Worm (Caenorhabditis elegans) whole organism, mixed stage, embryonic: Measurements from ENCODE around the gene tin-10.

Experiments
- M03D4.4 ChIP-seq: sonication (generic microtip); optimal IDR thresholded peaks from 2 replicates; lab custom pipeline; 2017; ENCODE audit warnings: mild to moderate bottlenecking, missing genetic modification characterization, missing compliant biosample characterization
- blmp-1 ChIP-seq: fragments of 150-350 bp; optimal IDR thresholded peaks from 2 replicates; lab custom pipeline; 2014; ENCODE audit warnings: missing biosample characterization, missing genetic modification characterization
- ceh-39 ChIP-seq: fragments of 150-350 bp; optimal IDR thresholded peaks from 2 replicates; lab custom pipeline; 2014; ENCODE audit warnings: missing biosample characterization, missing genetic modification characterization
- ceh-43 ChIP-seq: fragments of 200-800 bp; sonication (Bioruptor generic); optimal IDR thresholded peaks from 2 replicates; lab custom pipeline; 2018; ENCODE audit warnings: mild to moderate bottlenecking, missing genetic modification characterization, moderate library complexity, missing compliant biosample characterization
- ceh-83 ChIP-seq: fragments of 200-800 bp; sonication (Bioruptor generic); optimal IDR thresholded peaks from 2 replicates; lab custom pipeline; 2018; ENCODE audit warnings: mild to moderate bottlenecking, missing genetic modification characterization, missing compliant biosample characterization
- ces-1 ChIP-seq: fragments of 150-350 bp; optimal IDR thresholded peaks from 2 replicates; lab custom pipeline; 2014; ENCODE audit warnings: missing biosample characterization, missing genetic modification reagents, missing genetic modification characterization
- cnd-1 ChIP-seq: fragments of 200-800 bp; sonication (Bioruptor generic); optimal IDR thresholded peaks from 2 replicates; lab custom pipeline; 2018; ENCODE audit warnings: mild to moderate bottlenecking, missing genetic modification characterization, missing compliant biosample characterization
- drap-1 ChIP-seq: fragments of 200-800 bp; sonication (Bioruptor generic); optimal IDR thresholded peaks from 3 replicates; lab custom pipeline; 2018; ENCODE audit warnings: mild to moderate bottlenecking, missing genetic modification characterization, missing compliant biosample characterization
- elt-1 ChIP-seq: sonication (generic microtip); optimal IDR thresholded peaks from 2 replicates; lab custom pipeline; 2017; ENCODE audit warnings: missing genetic modification characterization, mild to moderate bottlenecking, missing compliant biosample characterization, antibody characterized with exemption, moderate library complexity, borderline replicate concordance; ENCODE audit not compliant: insufficient read depth
- elt-3 ChIP-seq: fragments of 150-350 bp; optimal IDR thresholded peaks from 2 replicates; lab custom pipeline; 2014; ENCODE audit warnings: missing biosample characterization, missing genetic modification characterization
- flh-1 ChIP-seq: fragments of 200-800 bp; sonication (Bioruptor generic); optimal IDR thresholded peaks from 2 replicates; lab custom pipeline; 2018; ENCODE audit warnings: mild to moderate bottlenecking, missing genetic modification characterization, moderate library complexity, missing compliant biosample characterization
- ham-2 ChIP-seq: fragments of 200-800 bp; sonication (Bioruptor generic); optimal IDR thresholded peaks from 2 replicates; lab custom pipeline; 2018; ENCODE audit warnings: mild to moderate bottlenecking, missing genetic modification characterization, missing compliant biosample characterization
- hlh-1 ChIP-seq: fragments of 150-350 bp; optimal IDR thresholded peaks from 2 replicates; lab custom pipeline; 2014; ENCODE audit warnings: missing biosample characterization, missing genetic modification reagents, missing genetic modification characterization
- lin-13 ChIP-seq: fragments of 150-350 bp; optimal IDR thresholded peaks from 2 replicates; lab custom pipeline; 2014; ENCODE audit warnings: missing biosample characterization, missing genetic modification characterization
- lin-32 ChIP-seq: fragments of 200-800 bp; sonication (Bioruptor generic); optimal IDR thresholded peaks from 2 replicates; lab custom pipeline; 2018; ENCODE audit warnings: mild to moderate bottlenecking, missing genetic modification characterization, missing compliant biosample characterization
- lsy-2 ChIP-seq: fragments of 150-350 bp; optimal IDR thresholded peaks from 2 replicates; lab custom pipeline; 2014; ENCODE audit warnings: missing biosample characterization, missing genetic modification characterization
- mab-5 ChIP-seq: fragments of 150-350 bp; optimal IDR thresholded peaks from 2 replicates; lab custom pipeline; 2014; ENCODE audit warnings: missing biosample characterization, missing genetic modification characterization
- mep-1 ChIP-seq: fragments of 150-350 bp; optimal IDR thresholded peaks from 2 replicates; lab custom pipeline; 2017; ENCODE audit warnings: missing biosample characterization, missing genetic modification reagents, missing genetic modification characterization, inconsistent platforms
- mls-2 ChIP-seq: sonication (generic microtip); optimal IDR thresholded peaks from 2 replicates; lab custom pipeline; 2016; ENCODE audit warnings: mild to moderate bottlenecking, missing genetic modification characterization, moderate library complexity, missing compliant biosample characterization
- nhr-2 ChIP-seq: fragments of 150-350 bp; optimal IDR thresholded peaks from 2 replicates; lab custom pipeline; 2014; ENCODE audit warnings: missing biosample characterization, missing genetic modification characterization
- nhr-237 ChIP-seq: fragments of 150-350 bp; optimal IDR thresholded peaks from 2 replicates; lab custom pipeline; 2014; ENCODE audit warnings: missing biosample characterization, missing genetic modification characterization
- nhr-28 ChIP-seq: fragments of 150-350 bp; optimal IDR thresholded peaks from 2 replicates; lab custom pipeline; 2014; ENCODE audit warnings: missing biosample characterization, missing genetic modification characterization
- nhr-76 ChIP-seq: sonication (generic microtip); optimal IDR thresholded peaks from 2 replicates; lab custom pipeline; 2017; ENCODE audit warnings: missing biosample characterization, missing genetic modification characterization
- pha-4 ChIP-seq: fragments of 150-350 bp; optimal IDR thresholded peaks from 2 replicates; lab custom pipeline; 2018; ENCODE audit warnings: missing biosample characterization, missing genetic modification reagents, missing genetic modification characterization
- sem-2 ChIP-seq: fragments of 200-800 bp; sonication (Bioruptor generic); optimal IDR thresholded peaks from 2 replicates; lab custom pipeline; 2018; ENCODE audit warnings: mild to moderate bottlenecking, missing genetic modification characterization, missing compliant biosample characterization
- snpc-4 ChIP-seq: fragments of 150-350 bp; optimal IDR thresholded peaks from 2 replicates; lab custom pipeline; 2014; ENCODE audit warnings: missing biosample characterization, missing genetic modification characterization
- sptf-1 ChIP-seq: sonication (generic microtip); optimal IDR thresholded peaks from 2 replicates; lab custom pipeline; 2017; ENCODE audit warnings: mild to moderate bottlenecking, missing genetic modification characterization, moderate library complexity, missing compliant biosample characterization
- unc-120 ChIP-seq: sonication (generic microtip); optimal IDR thresholded peaks from 2 replicates; lab custom pipeline; 2017; ENCODE audit warnings: missing genetic modification characterization, missing compliant biosample characterization; ENCODE audit not compliant: poor library complexity, severe bottlenecking
- unc-62 ChIP-seq: fragments of 150-350 bp; optimal IDR thresholded peaks from 2 replicates; lab custom pipeline; 2014; ENCODE audit warnings: missing biosample characterization, missing genetic modification reagents, missing genetic modification characterization
- zip-8 ChIP-seq: fragments of 150-350 bp; optimal IDR thresholded peaks from 2 replicates; lab custom pipeline; 2014; ENCODE audit warnings: missing biosample characterization, missing genetic modification characterization
- ztf-11 ChIP-seq: fragments of 150-350 bp; optimal IDR thresholded peaks from 2 replicates; lab custom pipeline; 2014; ENCODE audit warnings: missing biosample characterization, missing genetic modification characterization

The tin-10 gene

ce11 chrIII:11526396-11526795, 23.7 kb upstream of the tin-10 start, which contains the start of gene xpb-1:
xpb-1 (plus strand) TSS chrIII:11526657.
- TF ChIP-seq drap-1 (GFP tag; lab: Kevin White, UChicago) = no peak
- no peak for TF ChIP-seq unc-120 (tag; lab: Kevin White, UChicago)
- TF ChIP-seq flh-1 (GFP tag; lab: Kevin White, UChicago) = no peak
- TF ChIP-seq ztf-11 (tag; lab: Kevin White, UChicago) = no peak
- no peak for TF ChIP-seq lin-13 (tag; lab: Kevin White, UChicago)
- no peak for TF ChIP-seq nhr-237 (tag; lab: Kevin White, UChicago)
- no peak for TF ChIP-seq ceh-83 (GFP tag; lab: Kevin White, UChicago)
- TF ChIP-seq unc-62 = no peak
- TF ChIP-seq nhr-76 (tag; lab: Kevin White, UChicago) = no peak
- no peak for TF ChIP-seq nhr-2 (tag; lab: Kevin White, UChicago)
- TF ChIP-seq zip-8 (tag; lab: Kevin White, UChicago) = no peak
- no peak for TF ChIP-seq blmp-1

DNA sequence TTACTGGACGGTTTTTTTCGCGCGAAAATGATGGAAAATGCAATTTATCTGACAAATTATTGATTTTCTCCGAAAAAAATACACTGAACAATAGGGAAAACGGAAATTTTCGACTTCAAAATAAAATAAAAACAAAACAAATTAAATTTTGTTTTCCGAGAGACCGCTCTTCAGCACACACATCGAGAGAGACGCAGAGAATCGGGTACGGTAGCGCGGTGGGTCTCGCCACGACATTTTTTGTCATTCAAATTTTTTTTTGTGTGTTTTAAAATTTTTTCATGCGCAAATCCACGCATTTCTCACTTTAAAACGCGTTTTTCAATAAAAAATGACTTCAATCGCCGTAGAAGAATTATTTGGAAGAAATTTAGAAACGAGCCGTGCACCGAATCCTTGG, 21.4 kb upstream of the tin-10 start:
- no peak for TF ChIP-seq mab-5 (tag; lab: Kevin White, UChicago)
- TF ChIP-seq sem-2 = no peak
- no peak for TF ChIP-seq lsy-2 (tag; lab: Kevin White, UChicago)
- TF ChIP-seq ces-1 (GFP tag; lab: Kevin White, UChicago) = no peak
- no peak for TF ChIP-seq elt-1
- no peak for TF ChIP-seq ceh-39 (tag; lab: Kevin White, UChicago)
- TF ChIP-seq lin-32 (GFP tag; lab: Kevin White, UChicago) = no peak
- TF ChIP-seq, all 35 proteins: peak for 0

DNA sequence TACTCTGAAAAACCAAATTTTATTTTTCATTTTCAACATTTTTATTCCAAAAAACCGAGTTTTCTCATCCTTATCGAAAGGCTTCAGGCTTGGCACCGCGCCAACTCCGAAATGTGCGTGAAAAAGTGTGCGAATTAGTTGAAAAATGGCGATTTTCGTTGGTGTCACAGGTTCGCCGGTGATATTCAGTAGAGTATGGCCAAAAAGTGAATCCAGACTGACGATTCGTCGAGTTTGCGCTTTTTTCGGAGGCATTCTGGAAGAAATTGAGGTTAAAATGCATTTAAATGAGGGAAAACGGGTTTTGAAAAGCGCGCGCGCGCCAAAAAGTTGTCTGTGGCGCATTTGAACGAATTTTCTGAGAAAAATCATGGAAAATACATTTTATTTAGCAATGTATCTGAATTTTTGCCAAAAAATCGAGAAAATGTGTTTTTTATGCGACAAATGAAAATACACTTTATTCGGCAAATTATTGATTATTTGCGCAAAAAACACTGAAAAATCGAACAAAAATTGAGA, 20.9 kb upstream of the tin-10 start, which contains the start of the genes Y66D12A.16 and such-1:
Y66D12A.16 (plus strand) TSS at position 51 of the 522 bp plus-strand sequence.
such-1 (minus strand) TSS at position 256 of the 522 bp plus-strand sequence.
- TF ChIP-seq lsy-2 (tag; lab: Kevin White, UChicago) = no peak
- TF ChIP-seq ham-2 = no peak
- no peak for TF ChIP-seq blmp-1
- TF ChIP-seq snpc-4 (tag; lab: Kevin White, UChicago) = no peak
- no peak for TF ChIP-seq M03D4.4
- TF ChIP-seq elt-3 (tag; lab: Kevin White, UChicago) = no peak
- TF ChIP-seq nhr-237 (tag; lab: Kevin White, UChicago) = no peak
- TF ChIP-seq unc-62 = no peak
- TF ChIP-seq, all 35 proteins: peak for 0

- TF ChIP-seq nhr-2 (tag; lab: Kevin White, UChicago) = no peak
- TF ChIP-seq zip-8 (tag; lab: Kevin White, UChicago) = no peak
Observed at ce11 chrIII:11510826-11511225, 8.2 kb upstream of the tin-10 start.

DNA sequence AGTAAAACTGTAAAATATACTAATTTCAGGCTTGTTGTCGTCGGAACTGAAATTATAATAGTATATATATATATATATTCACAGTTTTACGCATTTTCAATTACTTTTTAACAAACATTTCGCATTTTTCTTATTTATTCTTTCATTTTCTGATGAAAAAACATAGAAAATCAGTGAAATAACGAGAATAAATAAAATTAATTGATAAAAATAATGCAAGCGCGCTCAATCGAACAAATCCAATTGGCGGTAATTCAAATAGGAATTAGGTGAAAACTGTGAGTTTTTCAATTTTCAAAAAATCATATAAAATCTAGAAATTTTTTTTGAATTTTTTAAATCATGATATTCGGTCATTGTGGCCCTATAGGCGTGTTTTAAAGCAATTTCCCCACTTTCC, 7.5 kb upstream of the tin-10 start:
- TF ChIP-seq ztf-11 (tag; lab: Kevin White, UChicago) (no peak), lin-32 (GFP tag; lab: Kevin White, UChicago) (no peak), blmp-1 (no peak), hlh-1 (tag; lab: Kevin White, UChicago) (no peak), elt-1 (no peak), sptf-1 (tag; lab: Kevin White, UChicago) (no peak), drap-1 (GFP tag; lab: Kevin White, UChicago) (no peak), mep-1 (no peak), ces-1 (GFP tag; lab: Kevin White, UChicago) (no peak), ceh-83 (GFP tag; lab: Kevin White, UChicago) (no peak)
- TF ChIP-seq, all 35 proteins: peak for 0

- TF ChIP-seq nhr-76 (tag; lab: Kevin White, UChicago) (no peak), unc-62 (no peak), sptf-1 (tag; lab: Kevin White, UChicago) (no peak), lin-13 (tag; lab: Kevin White, UChicago) (no peak), flh-1 (GFP tag; lab: Kevin White, UChicago) (no peak), snpc-4 (tag; lab: Kevin White, UChicago) (no peak), mls-2 (tag; lab: Kevin White, UChicago) (no peak), ham-2 (no peak), nhr-28 (tag; lab: Kevin White, UChicago) (no peak), nhr-237 (tag; lab: Kevin White, UChicago) (no peak), ceh-43 (no peak), ceh-83 (GFP tag; lab: Kevin White, UChicago) (no peak), ceh-39 (tag; lab: Kevin White, UChicago) (no peak), pha-4 (tag; lab: Kevin White, UChicago) (no peak), cnd-1 (tag; lab: Kevin White, UChicago) (no peak), drap-1 (GFP tag; lab: Kevin White, UChicago) (no peak)
Observed at ce11 chrIII:11508816-11509215, 6.2 kb upstream of the tin-10 start, which contains the start of gene Y66D12A.19. Y66D12A.19 (plus strand) TSS chrIII:11509081.
